Fruit fly (Drosophila melanogaster) whole organism, wandering third instar larva: Measurements from ENCODE around the gene CG12009.

ENCODE experiments used
- Abd-B ChIP-seq: fragments of >200 bp; optimal IDR thresholded peaks from 2 replicates; lab custom pipeline; 2017; ENCODE audit warnings: missing biosample characterization, missing genetic modification characterization
- CG32264 ChIP-seq: fragments of 200-800 bp; sonication (Bioruptor generic); optimal IDR thresholded peaks from 2 replicates; lab custom pipeline; 2016; ENCODE audit warnings: missing biosample characterization, missing genetic modification characterization
- CG9705 ChIP-seq: fragments of 200-800 bp; sonication (Bioruptor generic); optimal IDR thresholded peaks from 2 replicates; lab custom pipeline; 2018; ENCODE audit warnings: missing biosample characterization, mild to moderate bottlenecking, missing genetic modification characterization
- CrebA ChIP-seq: fragments of 200-800 bp; sonication (Bioruptor generic); optimal IDR thresholded peaks from 2 replicates; lab custom pipeline; 2016; ENCODE audit warnings: missing biosample characterization, mild to moderate bottlenecking, missing genetic modification characterization, borderline replicate concordance
- Dfd ChIP-seq: fragments of >200 bp; optimal IDR thresholded peaks from 2 replicates; lab custom pipeline; 2017; ENCODE audit warnings: missing biosample characterization, missing genetic modification characterization
- Dif ChIP-seq: fragments of 200-275, 200-300 bp; sonication (Bioruptor generic); optimal IDR thresholded peaks from 2 replicates; lab custom pipeline; 2018; ENCODE audit warnings: missing biosample characterization, missing genetic modification characterization; ENCODE audit not compliant: partially characterized antibody
- GATAd ChIP-seq: sonication (Bioruptor generic); optimal IDR thresholded peaks from 2 replicates; lab custom pipeline; 2016; ENCODE audit warnings: missing biosample characterization, missing genetic modification characterization
- HLH106 ChIP-seq: fragments of 200-800 bp; optimal IDR thresholded peaks from 3 replicates; lab custom pipeline; 2019; ENCODE audit warnings: missing biosample characterization, mild to moderate bottlenecking, missing genetic modification characterization, moderate library complexity
- Hnf4 ChIP-seq: fragments of 200-800 bp; sonication (Bioruptor generic); optimal IDR thresholded peaks from 2 replicates; lab custom pipeline; 2016; ENCODE audit warnings: missing biosample characterization, mild to moderate bottlenecking, missing genetic modification characterization
- Hr78 ChIP-seq: fragments of >200 bp; optimal IDR thresholded peaks from 2 replicates; lab custom pipeline; 2017; ENCODE audit warnings: missing biosample characterization, missing genetic modification characterization
- Hr83 ChIP-seq: fragments of 200-300 bp; sonication (Bioruptor generic); optimal IDR thresholded peaks from 2 replicates; lab custom pipeline; 2016; ENCODE audit warnings: missing biosample characterization, mild to moderate bottlenecking, missing genetic modification characterization, moderate library complexity; ENCODE audit not compliant: poor library complexity, severe bottlenecking
- Jra ChIP-seq: sonication (Bioruptor generic); optimal IDR thresholded peaks from 2 replicates; lab custom pipeline; 2016; ENCODE audit warnings: missing biosample characterization, missing genetic modification characterization
- Mio ChIP-seq: sonication (Bioruptor generic); optimal IDR thresholded peaks from 2 replicates; lab custom pipeline; 2016; ENCODE audit warnings: missing biosample characterization, missing genetic modification characterization
- Myc ChIP-seq: fragments of >200 bp; optimal IDR thresholded peaks from 2 replicates; lab custom pipeline; 2017
- N ChIP-seq: fragments of >200 bp; optimal IDR thresholded peaks from 2 replicates; lab custom pipeline; 2018; ENCODE audit warnings: missing biosample characterization, missing external identifiers, missing genetic modification characterization
- OdsH ChIP-seq: fragments of 200-800 bp; sonication (Bioruptor generic); optimal IDR thresholded peaks from 2 replicates; lab custom pipeline; 2016; ENCODE audit warnings: missing biosample characterization, mild to moderate bottlenecking, missing genetic modification characterization
- Rel ChIP-seq, 2 experiments: fragments of 200-800 bp; sonication (Bioruptor generic) in 1 of 2; optimal IDR thresholded peaks; 2 replicates in 1 of 2; 3 replicates in 1 of 2; lab custom pipeline; 2016 to 2019; ENCODE audit warnings: mild to moderate bottlenecking in 2 of 2, missing biosample characterization in 2 of 2, missing genetic modification characterization in 2 of 2, moderate library complexity in 1 of 2
- Sp1 ChIP-seq: fragments of 200-800 bp; sonication (Bioruptor generic); optimal IDR thresholded peaks from 3 replicates; lab custom pipeline; 2019; ENCODE audit warnings: missing biosample characterization, mild to moderate bottlenecking, missing genetic modification characterization, moderate library complexity
- Vsx2 ChIP-seq: fragments of 200-300, 225-300 bp; sonication (Bioruptor generic); optimal IDR thresholded peaks from 2 replicates; lab custom pipeline; 2018; ENCODE audit warnings: missing biosample characterization, missing genetic modification characterization; ENCODE audit not compliant: partially characterized antibody
- br ChIP-seq: fragments of 200-800 bp; sonication (Bioruptor generic); optimal IDR thresholded peaks from 2 replicates; lab custom pipeline; 2016; ENCODE audit warnings: missing biosample characterization, missing genetic modification characterization
- brk ChIP-seq: fragments of 200-800 bp; sonication (Bioruptor generic); optimal IDR thresholded peaks from 2 replicates; lab custom pipeline; 2016; ENCODE audit warnings: missing biosample characterization, mild to moderate bottlenecking, missing genetic modification characterization
- dl ChIP-seq, 2 experiments: fragments of 175-275, 200-275 bp in 1 of 2; fragments of 200-275 bp in 1 of 2; sonication (Bioruptor generic); optimal IDR thresholded peaks; lab custom pipeline; 2018; ENCODE audit warnings: mild to moderate bottlenecking in 2 of 2, missing biosample characterization in 2 of 2, missing genetic modification characterization in 2 of 2, moderate library complexity in 2 of 2; ENCODE audit not compliant: partially characterized antibody in 2 of 2, insufficient read depth in 1 of 2
- dmrt93B ChIP-seq: fragments of 200-800 bp; sonication (Bioruptor generic); optimal IDR thresholded peaks from 2 replicates; lab custom pipeline; 2018; ENCODE audit warnings: missing biosample characterization, mild to moderate bottlenecking, missing genetic modification characterization
- dsf ChIP-seq: sonication (Bioruptor generic); optimal IDR thresholded peaks from 2 replicates; lab custom pipeline; 2016; ENCODE audit warnings: missing biosample characterization, missing genetic modification characterization, borderline replicate concordance
- ey ChIP-seq: fragments of 200-800 bp; sonication (Bioruptor generic); optimal IDR thresholded peaks from 2 replicates; lab custom pipeline; 2016; ENCODE audit warnings: missing biosample characterization, missing genetic modification characterization
- foxo ChIP-seq, 2 experiments: fragments of 200-800 bp; sonication (Bioruptor generic); optimal IDR thresholded peaks; 2 replicates in 1 of 2; 3 replicates in 1 of 2; lab custom pipeline; 2016 to 2017; ENCODE audit warnings: missing biosample characterization in 2 of 2, missing genetic modification characterization in 2 of 2
- fru ChIP-seq: fragments of 200-800 bp; sonication (Bioruptor generic); optimal IDR thresholded peaks from 3 replicates; lab custom pipeline; 2016; ENCODE audit warnings: missing biosample characterization, mild to moderate bottlenecking, missing genetic modification characterization
- h ChIP-seq: fragments of 200-800 bp; sonication (Bioruptor generic); optimal IDR thresholded peaks from 3 replicates; lab custom pipeline; 2016; ENCODE audit warnings: missing biosample characterization, mild to moderate bottlenecking, missing genetic modification characterization
- jim ChIP-seq: fragments of 175-275, 200-325 bp; sonication (Bioruptor generic); optimal IDR thresholded peaks from 2 replicates; lab custom pipeline; 2016; ENCODE audit warnings: missing biosample characterization, mild to moderate bottlenecking, missing genetic modification characterization
- lola ChIP-seq: fragments of >200 bp; optimal IDR thresholded peaks from 2 replicates; lab custom pipeline; 2017; ENCODE audit warnings: missing biosample characterization, missing genetic modification characterization
- pan ChIP-seq: fragments of >200 bp; optimal IDR thresholded peaks from 2 replicates; lab custom pipeline; 2017
- psq ChIP-seq: fragments of 200-800 bp; sonication (Bioruptor generic); optimal IDR thresholded peaks from 3 replicates; lab custom pipeline; 2017; ENCODE audit warnings: missing biosample characterization, mild to moderate bottlenecking, missing genetic modification characterization, moderate library complexity
- rgr ChIP-seq: fragments of 200-800 bp; sonication (Bioruptor generic); optimal IDR thresholded peaks from 3 replicates; lab custom pipeline; 2016; ENCODE audit warnings: missing biosample characterization, mild to moderate bottlenecking, missing genetic modification characterization
- sage ChIP-seq: fragments of 200-800 bp; sonication (Bioruptor generic); optimal IDR thresholded peaks from 2 replicates; lab custom pipeline; 2016; ENCODE audit warnings: missing biosample characterization, mild to moderate bottlenecking, missing genetic modification characterization
- sv ChIP-seq: fragments of 200-800 bp; sonication (Bioruptor generic); optimal IDR thresholded peaks from 3 replicates; lab custom pipeline; 2016; ENCODE audit warnings: missing biosample characterization, missing genetic modification characterization
- tai ChIP-seq: sonication (Bioruptor generic); optimal IDR thresholded peaks from 2 replicates; lab custom pipeline; 2016; ENCODE audit warnings: missing biosample characterization, missing genetic modification characterization
- usp ChIP-seq: fragments of >200 bp; optimal IDR thresholded peaks from 2 replicates; lab custom pipeline; 2017; ENCODE audit warnings: missing biosample characterization, missing genetic modification characterization
- woc ChIP-seq: sonication (Bioruptor generic); optimal IDR thresholded peaks from 2 replicates; lab custom pipeline; 2016; ENCODE audit warnings: missing biosample characterization, mild to moderate bottlenecking, missing genetic modification characterization

CG12009 gene

DNA sequence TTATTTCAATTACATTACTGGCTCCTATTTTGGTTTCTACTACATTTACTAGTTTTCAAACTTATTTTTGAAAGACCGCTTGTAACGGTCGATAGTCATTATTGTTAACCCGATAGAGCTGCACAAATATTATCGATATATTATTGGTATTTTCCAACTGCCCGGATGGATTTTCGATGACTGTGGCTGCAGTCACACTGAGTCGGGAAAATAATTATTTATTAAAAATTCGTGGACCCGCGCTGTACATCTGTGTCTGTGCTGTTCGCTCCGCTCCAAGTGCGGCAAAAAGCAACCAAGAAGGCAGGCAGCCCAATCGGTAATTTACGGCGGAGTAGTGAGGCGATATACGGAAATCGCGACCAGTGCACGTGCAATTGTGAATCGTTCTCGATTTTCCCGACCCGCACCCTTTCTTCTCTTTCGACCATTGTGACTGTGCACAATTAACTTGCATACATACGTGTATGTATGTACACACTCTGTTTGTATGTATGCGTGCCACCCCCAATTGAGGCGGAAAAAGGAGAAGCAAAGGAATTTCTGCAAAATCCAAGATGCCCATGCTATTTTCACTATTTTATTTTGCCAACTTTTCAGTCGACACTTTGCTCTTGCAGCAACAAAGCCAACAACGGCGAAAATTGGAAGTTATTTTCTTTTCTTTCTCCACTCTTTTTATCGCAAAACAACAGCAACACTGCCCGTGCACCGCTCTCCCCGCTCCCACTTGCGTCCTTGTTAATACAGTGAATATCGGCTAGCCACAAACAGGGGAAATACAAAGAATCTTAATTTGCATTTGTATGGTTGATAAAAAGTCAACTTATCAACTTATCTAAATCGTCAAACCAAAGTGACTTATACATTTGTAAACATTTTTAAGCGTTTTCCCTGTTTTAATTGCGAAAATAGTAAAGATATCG is 12.5 kb downstream of the CG12009 start, which contains the start of gene ZnT63C:
Gene ZnT63C, plus strand, starts transcription at position 175 of the 926 bp plus-strand sequence.
- no peak for TF ChIP-seq N (GFP tag; lab: Kevin White, UChicago)
- TF ChIP-seq br: no peak
- peak; percentile 27 for TF ChIP-seq sage
- TF ChIP-seq Dfd (GFP tag; lab: Kevin White, UChicago): no peak
- TF ChIP-seq dl (GFP tag; optimal IDR thresholded peaks at IDR 0.05; lab: Kevin White, UChicago; ENCODE audit: insufficient read depth in 1 of 2, partially characterized antibody in 2 of 2): no peak
- no peak for TF ChIP-seq dmrt93B (GFP tag; lab: Kevin White, UChicago)
- no peak for TF ChIP-seq sv
- TF ChIP-seq pan (lab: Kevin White, UChicago): no peak
- no peak for TF ChIP-seq dsf (GFP tag; lab: Kevin White, UChicago)
- TF ChIP-seq Vsx2 (GFP tag; lab: Kevin White, UChicago): peak; percentile 25
- TF ChIP-seq Myc (lab: Kevin White, UChicago): no peak
- TF ChIP-seq rgr: no peak
- TF ChIP-seq h (GFP tag; lab: Kevin White, UChicago): peak; percentile 39
- peak; percentile 9 for TF ChIP-seq Hnf4 (GFP tag; lab: Kevin White, UChicago)
- TF ChIP-seq lola (GFP tag; lab: Kevin White, UChicago): no peak
- TF ChIP-seq Abd-B (GFP tag; lab: Kevin White, UChicago): no peak
- TF ChIP-seq Dif (GFP tag; lab: Kevin White, UChicago): peak; percentile 39
- TF ChIP-seq psq: no peak
- no peak for TF ChIP-seq OdsH (GFP tag; lab: Kevin White, UChicago)
- TF ChIP-seq jim: peak; percentile 39
- no peak for TF ChIP-seq tai
- no peak for TF ChIP-seq GATAd
- TF ChIP-seq CG9705 (GFP tag; lab: Kevin White, UChicago): no peak
- TF ChIP-seq brk (GFP tag; lab: Kevin White, UChicago): no peak
- TF ChIP-seq Mio (GFP tag; lab: Kevin White, UChicago): no peak
- no peak for TF ChIP-seq fru (GFP tag; lab: Kevin White, UChicago)
- peak; percentile 23 for TF ChIP-seq woc (GFP tag; lab: Kevin White, UChicago)
- no peak for TF ChIP-seq Jra (GFP tag; lab: Kevin White, UChicago)
- TF ChIP-seq CG32264 (GFP tag; lab: Kevin White, UChicago): no peak
- no peak for TF ChIP-seq CrebA (GFP tag; lab: Kevin White, UChicago)
- no peak for TF ChIP-seq ey (GFP tag; lab: Kevin White, UChicago)
- TF ChIP-seq HLH106: peak; percentile 19
- no peak for TF ChIP-seq Hr78
- TF ChIP-seq foxo (GFP tag; optimal IDR thresholded peaks at IDR 0.05; lab: Kevin White, UChicago): no peak
- TF ChIP-seq Sp1: peak; percentile 21
- TF ChIP-seq Rel (GFP tag; optimal IDR thresholded peaks at IDR 0.05; lab: Kevin White, UChicago): no peak
- peak; percentile 77 for TF ChIP-seq Rel (tag; optimal IDR thresholded peaks at IDR 0.05; lab: Kevin White, UChicago)
- TF ChIP-seq usp (GFP tag; lab: Kevin White, UChicago): no peak
- no peak for TF ChIP-seq Hr83
- TF ChIP-seq, all 38 proteins: peak for 10

DNA sequence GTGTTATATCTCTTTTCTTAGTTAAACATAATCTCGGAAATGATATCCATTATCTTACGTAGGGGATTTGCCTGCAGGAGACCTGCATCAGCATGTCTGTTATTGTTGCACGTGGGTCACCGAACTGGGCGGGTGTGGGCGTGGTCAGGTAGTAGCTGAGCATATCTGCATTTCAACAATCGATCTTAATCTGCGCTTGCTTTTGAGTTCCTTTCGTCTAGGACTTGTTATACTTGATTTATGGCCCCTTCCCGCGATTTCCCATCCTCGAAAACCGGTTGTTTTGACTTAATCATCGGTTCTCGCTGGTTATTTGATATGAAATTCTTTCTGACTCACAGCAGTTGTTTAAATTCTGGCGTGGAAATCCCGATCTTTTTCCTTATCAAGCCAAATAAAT is 13.5 kb downstream of the CG12009 start:
- TF ChIP-seq Rel (GFP tag; optimal IDR thresholded peaks at IDR 0.05; lab: Kevin White, UChicago): no peak
- peak; percentile 66 for TF ChIP-seq Rel (tag; optimal IDR thresholded peaks at IDR 0.05; lab: Kevin White, UChicago)
- TF ChIP-seq foxo (GFP tag; optimal IDR thresholded peaks at IDR 0.05; lab: Kevin White, UChicago): no peak
- no peak for TF ChIP-seq br
